Worm (Caenorhabditis elegans) whole organism, L4 larva: ENCODE results near the gene R74.7.

Experiments
- lin-13 ChIP-seq: fragments of 150-350 bp; optimal IDR thresholded peaks from 2 replicates; lab custom pipeline; 2014; ENCODE audit warnings: missing biosample characterization, missing genetic modification reagents, missing genetic modification characterization
- nhr-11 ChIP-seq: fragments of 150-350 bp; optimal IDR thresholded peaks from 2 replicates; lab custom pipeline; 2014; ENCODE audit warnings: missing biosample characterization, missing genetic modification characterization
- sdz-12 ChIP-seq: fragments of 200-800 bp; sonication (Bioruptor generic); optimal IDR thresholded peaks from 2 replicates; lab custom pipeline; 2018; ENCODE audit warnings: mild to moderate bottlenecking, missing genetic modification characterization, missing compliant biosample characterization

ce11 chrIII:4208210-4208609 lies 4.0 kb downstream of the R74.7 start:
- no peak for TF ChIP-seq nhr-11
- no peak for TF ChIP-seq lin-13 (GFP tag; lab: Kevin White, UChicago)
- TF ChIP-seq sdz-12 (GFP tag; lab: Kevin White, UChicago): no peak
